Worm (Caenorhabditis elegans) whole organism, midembryonic: ENCODE measurements around the gene C03A3.1.

Experiments used
- cog-1 ChIP-seq: sonication (generic microtip); optimal IDR thresholded peaks from 2 replicates; lab custom pipeline; 2016; ENCODE audit warnings: missing genetic modification characterization, missing compliant biosample characterization
- flt-1 ChIP-seq: fragments of 200-800 bp; sonication (Bioruptor generic); IDR thresholded peaks from 2 replicates; pipeline ENCODE4 v1.3.6; 2022; ENCODE audit warnings: missing genetic modification characterization, missing compliant biosample characterization
- klf-2 ChIP-seq: fragments of 200-800 bp; sonication (Bioruptor generic); conservative IDR thresholded peaks from 2 replicates; pipeline ENCODE4 v1.3.6; 2022; ENCODE audit warnings: missing genetic modification reagents, missing genetic modification characterization, missing compliant biosample characterization
- med-1 ChIP-seq: sonication (generic microtip); optimal IDR thresholded peaks from 2 replicates; lab custom pipeline; 2017; ENCODE audit warnings: missing genetic modification characterization, mild to moderate bottlenecking, missing compliant biosample characterization, antibody characterized with exemption, missing genetic modification reagents; ENCODE audit not compliant: insufficient read depth
- ref-1 ChIP-seq: fragments of 200-800 bp; sonication (Bioruptor generic); conservative IDR thresholded peaks from 2 replicates; pipeline ENCODE4 v1.3.6; 2022; ENCODE audit warnings: missing genetic modification reagents, missing genetic modification characterization, missing compliant biosample characterization
- tab-1 ChIP-seq: fragments of 200-800 bp; sonication (Bioruptor generic); IDR thresholded peaks from 2 replicates; pipeline ENCODE4 v1.3.6; 2022; ENCODE audit warnings: missing genetic modification characterization, missing compliant biosample characterization
- ztf-23 ChIP-seq: fragments of 200-800 bp; sonication (Bioruptor generic); IDR thresholded peaks from 2 replicates; pipeline ENCODE4 v1.3.6; 2022; ENCODE audit warnings: missing genetic modification reagents, missing genetic modification characterization, missing compliant biosample characterization
- ztf-29 ChIP-seq: fragments of 200-800 bp; sonication (Bioruptor generic); IDR thresholded peaks from 2 replicates; pipeline ENCODE4 v1.3.6; 2022; ENCODE audit warnings: missing genetic modification reagents, missing genetic modification characterization, missing compliant biosample characterization

- no peak for TF ChIP-seq klf-2 (GFP tag; lab: Robert Waterston, UW)
- TF ChIP-seq cog-1 (tag; lab: Kevin White, UChicago): no peak
- no peak for TF ChIP-seq med-1 (GFP tag; lab: Kevin White, UChicago)
- TF ChIP-seq ztf-29: no peak
- no peak for TF ChIP-seq ref-1
- TF ChIP-seq tab-1: no peak
- no peak for TF ChIP-seq ztf-23
- TF ChIP-seq flt-1 (GFP tag; lab: Robert Waterston, UW): no peak
These were observed 48.6 kb downstream of the C03A3.1 start, which contains the start of gene F08G12.1 for ce11 chrX:11305773-11306172.
